Worm (Caenorhabditis elegans) whole organism, mixed stage, embryonic: ENCODE data around the gene D1025.10.

Experiments
- ces-1 ChIP-seq: fragments of 150-350 bp; optimal IDR thresholded peaks from 2 replicates; lab custom pipeline; 2014; ENCODE audit warnings: missing biosample characterization, missing genetic modification reagents, missing genetic modification characterization
- nhr-76 ChIP-seq: sonication (generic microtip); optimal IDR thresholded peaks from 2 replicates; lab custom pipeline; 2017; ENCODE audit warnings: missing biosample characterization, missing genetic modification characterization
- snpc-4 ChIP-seq: fragments of 150-350 bp; optimal IDR thresholded peaks from 2 replicates; lab custom pipeline; 2014; ENCODE audit warnings: missing biosample characterization, missing genetic modification characterization
- unc-62 ChIP-seq: fragments of 150-350 bp; optimal IDR thresholded peaks from 2 replicates; lab custom pipeline; 2014; ENCODE audit warnings: missing biosample characterization, missing genetic modification reagents, missing genetic modification characterization

- TF ChIP-seq unc-62: no peak
- no peak for TF ChIP-seq nhr-76 (tag; lab: Kevin White, UChicago)
- no peak for TF ChIP-seq snpc-4 (tag; lab: Kevin White, UChicago)
- no peak for TF ChIP-seq ces-1 (GFP tag; lab: Kevin White, UChicago)
These were observed 47.2 kb downstream of the D1025.10 start for ce11 chrX:14563818-14564217.
